Fruit fly (Drosophila melanogaster) whole organism, embryonic: Measurements from ENCODE around the gene CycE.

Experiments used
- CG10543 ChIP-seq: fragments of 200-800 bp; sonication (Bioruptor generic); optimal IDR thresholded peaks from 3 replicates; lab custom pipeline; 2017; ENCODE audit warnings: missing biosample characterization, mild to moderate bottlenecking, missing genetic modification characterization, moderate library complexity
- CG12104 ChIP-seq: fragments of 200-800 bp; sonication (Bioruptor generic); optimal IDR thresholded peaks from 3 replicates; lab custom pipeline; 2016; ENCODE audit warnings: missing biosample characterization, missing genetic modification characterization
- CG13287 ChIP-seq: fragments of 200-800 bp; sonication (Bioruptor generic); IDR thresholded peaks from 2 replicates; pipeline ENCODE4 v1.3.6; 2022; ENCODE audit warnings: missing biosample characterization, missing genetic modification characterization; ENCODE audit not compliant: partially characterized antibody
- CG13424 ChIP-seq: fragments of 200-800 bp; sonication (Bioruptor generic); optimal IDR thresholded peaks from 2 replicates; lab custom pipeline; 2019; ENCODE audit warnings: missing biosample characterization, mild to moderate bottlenecking, missing genetic modification characterization, moderate library complexity
- CG16813 ChIP-seq: fragments of 200-800 bp; sonication (Bioruptor generic); IDR thresholded peaks from 3 replicates; pipeline ENCODE4 v1.3.6; 2022; ENCODE audit warnings: missing biosample characterization, missing genetic modification characterization; ENCODE audit not compliant: partially characterized antibody
- CG2129 ChIP-seq: fragments of 200-800 bp; sonication (Bioruptor generic); IDR thresholded peaks from 2 replicates; pipeline ENCODE4 v1.3.6; 2022; ENCODE audit warnings: missing biosample characterization, missing genetic modification characterization; ENCODE audit not compliant: partially characterized antibody
- CG30431 ChIP-seq: fragments of 200-800 bp; sonication (Bioruptor generic); optimal IDR thresholded peaks from 2 replicates; lab custom pipeline; 2017; ENCODE audit warnings: missing biosample characterization, missing genetic modification characterization
- CG3163 ChIP-seq: fragments of 200-800 bp; sonication (Bioruptor generic); optimal IDR thresholded peaks from 3 replicates; lab custom pipeline; 2016; ENCODE audit warnings: missing biosample characterization, missing genetic modification characterization
- CG33557 ChIP-seq: fragments of 200-800 bp; sonication (Bioruptor generic); optimal IDR thresholded peaks from 2 replicates; lab custom pipeline; 2019; ENCODE audit warnings: missing biosample characterization, mild to moderate bottlenecking, missing genetic modification characterization, moderate library complexity
- CG34224 ChIP-seq: fragments of 200-800 bp; sonication (Bioruptor generic); IDR thresholded peaks from 3 replicates; pipeline ENCODE4 v1.3.6; 2022; ENCODE audit warnings: missing biosample characterization, missing genetic modification characterization; ENCODE audit not compliant: partially characterized antibody
- CG3726 ChIP-seq: fragments of 200-800 bp; sonication (Bioruptor generic); IDR thresholded peaks from 3 replicates; pipeline ENCODE4, ENCODE4 v1.3.6; 2022; ENCODE audit warnings: missing biosample characterization, missing genetic modification characterization
- CG4424 ChIP-seq: fragments of 200-800 bp; sonication (Bioruptor generic); optimal IDR thresholded peaks from 3 replicates; lab custom pipeline; 2016; ENCODE audit warnings: missing biosample characterization, missing genetic modification characterization
- CG7963 ChIP-seq: fragments of 200-800 bp; sonication (Bioruptor generic); IDR thresholded peaks from 3 replicates; pipeline ENCODE4 v1.3.6; 2022; ENCODE audit warnings: missing biosample characterization, missing genetic modification characterization; ENCODE audit not compliant: partially characterized antibody
- Dll ChIP-seq: fragments of 200-800 bp; sonication (Bioruptor generic); IDR thresholded peaks from 4 replicates; pipeline ENCODE4 v1.3.6; 2022; ENCODE audit warnings: missing biosample characterization, missing genetic modification characterization; ENCODE audit not compliant: partially characterized antibody
- Doc3 ChIP-seq: fragments of 200-800 bp; sonication (Bioruptor generic); IDR thresholded peaks from 3 replicates; pipeline ENCODE4 v1.3.6; 2022; ENCODE audit warnings: missing biosample characterization, missing genetic modification characterization; ENCODE audit not compliant: partially characterized antibody
- Dref ChIP-seq: fragments of 200-800 bp; sonication (Bioruptor generic); IDR thresholded peaks from 2 replicates; pipeline ENCODE4 v1.3.6; 2022; ENCODE audit warnings: missing biosample characterization, missing genetic modification characterization
- Hmr ChIP-seq: fragments of 200-800 bp; sonication (Bioruptor generic); optimal IDR thresholded peaks from 3 replicates; lab custom pipeline; 2017; ENCODE audit warnings: mild to moderate bottlenecking, missing biosample characterization, missing genetic modification reagents, missing genetic modification characterization
- MESR4 ChIP-seq: fragments of 200-800 bp; sonication (Bioruptor generic); optimal IDR thresholded peaks from 2 replicates; lab custom pipeline; 2018; ENCODE audit warnings: missing biosample characterization, mild to moderate bottlenecking, missing genetic modification characterization, moderate library complexity
- Med ChIP-seq: fragments of 200-800 bp; sonication (Bioruptor generic); peaks from one replicate; lab custom pipeline; 2016; ENCODE audit warnings: missing biosample characterization, missing genetic modification characterization, mild to moderate bottlenecking, inconsistent platforms, moderate library complexity
- NC2α ChIP-seq: fragments of 200-800 bp; sonication (Bioruptor generic); optimal IDR thresholded peaks from 2 replicates; lab custom pipeline; 2016; ENCODE audit warnings: missing biosample characterization, missing genetic modification characterization
- NFAT ChIP-seq: fragments of 200-800 bp; sonication (Bioruptor generic); IDR thresholded peaks from 2 replicates; pipeline ENCODE4 v1.3.6; 2022; ENCODE audit warnings: missing biosample characterization, missing genetic modification characterization
- Sry-δ ChIP-seq: fragments of 200-800 bp; sonication (Bioruptor generic); optimal IDR thresholded peaks from 2 replicates; lab custom pipeline; 2016; ENCODE audit warnings: missing biosample characterization, missing genetic modification characterization
- Tbp ChIP-seq: fragments of >200 bp; optimal IDR thresholded peaks from 2 replicates; lab custom pipeline; 2018; ENCODE audit warnings: missing biosample characterization, missing genetic modification characterization
- YL-1 ChIP-seq: fragments of 200-800 bp; sonication (Bioruptor generic); optimal IDR thresholded peaks from 3 replicates; lab custom pipeline; 2017; ENCODE audit warnings: missing biosample characterization, mild to moderate bottlenecking, missing genetic modification characterization
- al ChIP-seq: fragments of 200-800 bp; sonication (Bioruptor generic); IDR thresholded peaks from 2 replicates; pipeline ENCODE4 v1.3.6; 2022; ENCODE audit warnings: missing biosample characterization, missing genetic modification characterization
- bcd ChIP-seq: fragments of 200-800 bp; sonication (Bioruptor generic); optimal IDR thresholded peaks from 2 replicates; lab custom pipeline; 2017; ENCODE audit warnings: missing biosample characterization, mild to moderate bottlenecking, missing genetic modification characterization
- bsh ChIP-seq, 2 experiments: fragments of 200-800 bp; sonication (Bioruptor generic); optimal IDR thresholded peaks; 2 replicates each; lab custom pipeline; 2017 to 2018; ENCODE audit warnings: mild to moderate bottlenecking in 2 of 2, missing biosample characterization in 2 of 2, missing genetic modification characterization in 2 of 2, moderate library complexity in 1 of 2
- chm ChIP-seq: fragments of 200-800 bp; sonication (Bioruptor generic); IDR thresholded peaks from 2 replicates; pipeline ENCODE4 v1.3.6; 2022; ENCODE audit warnings: missing biosample characterization, missing genetic modification characterization
- ewg ChIP-seq: fragments of 200-800 bp; sonication (Bioruptor generic); optimal IDR thresholded peaks from 3 replicates; lab custom pipeline; 2017; ENCODE audit warnings: mild to moderate bottlenecking, missing biosample characterization, missing genetic modification reagents, missing genetic modification characterization
- gfzf ChIP-seq: fragments of 200-800 bp; sonication (Bioruptor generic); optimal IDR thresholded peaks from 2 replicates; lab custom pipeline; 2016; ENCODE audit warnings: missing biosample characterization, mild to moderate bottlenecking, missing genetic modification characterization, moderate library complexity
- gro ChIP-seq: fragments of 200-800 bp; sonication (Bioruptor generic); optimal IDR thresholded peaks from 2 replicates; lab custom pipeline; 2016; ENCODE audit warnings: missing biosample characterization, missing genetic modification characterization
- lmd ChIP-seq: fragments of 200-800 bp; sonication (Bioruptor generic); IDR thresholded peaks from 2 replicates; pipeline ENCODE4 v1.3.6; 2022; ENCODE audit warnings: missing biosample characterization, missing genetic modification characterization
- mam ChIP-seq: fragments of 200-800 bp; sonication (Bioruptor generic); optimal IDR thresholded peaks from 3 replicates; lab custom pipeline; 2016; ENCODE audit warnings: missing biosample characterization, missing genetic modification characterization
- mld ChIP-seq: fragments of 200-800 bp; sonication (Bioruptor generic); IDR thresholded peaks from 3 replicates; pipeline ENCODE4 v1.3.6; 2022; ENCODE audit warnings: missing biosample characterization, missing genetic modification characterization; ENCODE audit not compliant: partially characterized antibody
- nerfin-2 ChIP-seq: fragments of 200-800 bp; sonication (Bioruptor generic); IDR thresholded peaks from 2 replicates; pipeline ENCODE4 v1.3.6; 2022; ENCODE audit warnings: missing biosample characterization, missing genetic modification characterization; ENCODE audit not compliant: partially characterized antibody
- nmo ChIP-seq: fragments of 200-800 bp; sonication (Bioruptor generic); optimal IDR thresholded peaks from 2 replicates; lab custom pipeline; 2018; ENCODE audit warnings: missing biosample characterization, mild to moderate bottlenecking, missing genetic modification characterization, moderate library complexity
- pan ChIP-seq, 4 experiments: fragments of >200 bp in 3 of 4; fragments of 200-800 bp in 1 of 4; sonication (Bioruptor generic) in 1 of 4; optimal IDR thresholded peaks in 3 of 4; IDR thresholded peaks in 1 of 4; 2 replicates each; pipeline versions ENCODE4 v1.3.6 to Lab custom; 2017 to 2022; ENCODE audit warnings: missing biosample characterization in 2 of 4, missing genetic modification characterization in 2 of 4, mixed read lengths in 1 of 4
- prd ChIP-seq, 3 experiments: fragments of >200 bp in 2 of 3; fragments of 200-800 bp in 1 of 3; sonication (Bioruptor generic) in 1 of 3; optimal IDR thresholded peaks in 2 of 3; IDR thresholded peaks in 1 of 3; 2 replicates in 2 of 3; 3 replicates in 1 of 3; pipeline versions ENCODE4 v1.3.6 to Lab custom; 2017 to 2022; ENCODE audit warnings: missing biosample characterization in 1 of 3, missing genetic modification characterization in 1 of 3
- pzg ChIP-seq: fragments of 200-800 bp; sonication (Bioruptor generic); optimal IDR thresholded peaks from 3 replicates; lab custom pipeline; 2018; ENCODE audit warnings: missing biosample characterization, mild to moderate bottlenecking, missing genetic modification characterization, moderate library complexity
- scrt ChIP-seq: fragments of 200-800 bp; sonication (Bioruptor generic); optimal IDR thresholded peaks from 2 replicates; lab custom pipeline; 2018; ENCODE audit warnings: missing biosample characterization, mild to moderate bottlenecking, missing genetic modification characterization, moderate library complexity
- sd ChIP-seq: fragments of 200-800 bp; sonication (Bioruptor generic); optimal IDR thresholded peaks from 3 replicates; lab custom pipeline; 2018; ENCODE audit warnings: missing biosample characterization, mild to moderate bottlenecking, missing genetic modification characterization, moderate library complexity
- slbo ChIP-seq: fragments of 200-800 bp; sonication (Bioruptor generic); IDR thresholded peaks from 2 replicates; pipeline ENCODE4 v1.3.6; 2022; ENCODE audit warnings: missing biosample characterization, missing genetic modification characterization
- sob ChIP-seq: fragments of 200-800 bp; sonication (Bioruptor generic); IDR thresholded peaks from 2 replicates; pipeline ENCODE4 v1.3.6; 2022; ENCODE audit warnings: missing biosample characterization, missing genetic modification characterization
- stc ChIP-seq: fragments of 200-800 bp; sonication (Bioruptor generic); IDR thresholded peaks from 2 replicates; pipeline ENCODE4 v1.3.6; 2022; ENCODE audit warnings: missing biosample characterization, missing genetic modification characterization
- stwl ChIP-seq: fragments of 200-800 bp; sonication (Bioruptor generic); optimal IDR thresholded peaks from 3 replicates; lab custom pipeline; 2018; ENCODE audit warnings: missing biosample characterization, mild to moderate bottlenecking, missing genetic modification characterization, moderate library complexity
- tna ChIP-seq: fragments of 200-800 bp; sonication (Bioruptor generic); IDR thresholded peaks from 2 replicates; pipeline ENCODE4 v1.3.6; 2022; ENCODE audit warnings: missing biosample characterization, missing genetic modification characterization; ENCODE audit not compliant: partially characterized antibody
- vnd ChIP-seq: fragments of 200-800 bp; sonication (Bioruptor generic); IDR thresholded peaks from 3 replicates; pipeline ENCODE4 v1.3.6; 2022; ENCODE audit warnings: missing biosample characterization, missing genetic modification characterization; ENCODE audit not compliant: partially characterized antibody
- wek ChIP-seq: fragments of 200-800 bp; sonication (Bioruptor generic); optimal IDR thresholded peaks from 3 replicates; lab custom pipeline; 2018; ENCODE audit warnings: missing biosample characterization, mild to moderate bottlenecking, missing genetic modification characterization, moderate library complexity
- zen2 ChIP-seq: fragments of 200-800 bp; sonication (Bioruptor generic); IDR thresholded peaks from 3 replicates; pipeline ENCODE4 v1.3.6; 2022; ENCODE audit warnings: missing biosample characterization, missing genetic modification characterization; ENCODE audit not compliant: partially characterized antibody

CycE gene

DNA sequence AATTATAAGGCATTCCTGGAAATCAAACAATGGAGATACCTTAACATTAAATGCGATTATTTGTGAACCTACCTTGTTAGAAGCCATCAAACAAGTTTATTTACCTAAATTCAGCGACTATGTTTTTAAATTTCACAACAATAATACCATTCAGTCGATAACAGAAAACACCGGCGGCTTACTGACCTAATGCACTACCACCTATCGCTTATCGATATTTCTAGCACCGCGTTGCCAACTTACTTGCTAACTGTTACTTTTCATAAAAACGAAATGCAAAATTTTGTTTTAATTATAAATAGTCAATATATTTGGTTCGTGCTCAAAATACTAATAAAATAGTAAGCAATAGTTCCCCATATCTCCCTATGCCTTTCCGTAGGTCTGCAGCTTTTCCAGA is 23.0 kb upstream of the CycE start, which contains the start of gene Ku80 (continued):
- TF ChIP-seq CG33557, result no peak
- TF ChIP-seq mld, result peak; percentile 54; the same call in 1 of the 3 replicates
- TF ChIP-seq CG34224 (GFP tag; lab: Robert Waterston, UW), result peak; percentile 65; the same call in 1 of the 3 replicates
- no peak for TF ChIP-seq gro (GFP tag; lab: Kevin White, UChicago)
- peak; percentile 65 for TF ChIP-seq pzg
- no peak for TF ChIP-seq stc
- no peak for TF ChIP-seq CG13424 (tag; lab: Kevin White, UChicago)
- peak; percentile 67 for TF ChIP-seq Sry-δ (GFP tag; lab: Kevin White, UChicago)
- peak; percentile 83 for TF ChIP-seq nerfin-2 (GFP tag; lab: Robert Waterston, UW)
- no peak for TF ChIP-seq mam (GFP tag; lab: Kevin White, UChicago)
- no peak for TF ChIP-seq MESR4 (GFP tag; lab: Kevin White, UChicago)
- TF ChIP-seq Hmr, result no peak
- TF ChIP-seq lmd, result no peak
- no peak for TF ChIP-seq nmo (GFP tag; lab: Kevin White, UChicago)
- TF ChIP-seq Dref (GFP tag; lab: Robert Waterston, UW), result peak; percentile 90
- peak; percentile 79 for TF ChIP-seq CG13287 (GFP tag; lab: Robert Waterston, UW)
- TF ChIP-seq CG3163 (GFP tag; lab: Kevin White, UChicago), result no peak
- TF ChIP-seq pan (optimal IDR thresholded peaks at IDR 0.05; lab: Kevin White, UChicago), result no peak
- no peak for TF ChIP-seq pan (GFP tag; optimal IDR thresholded peaks at IDR 0.05 in 1 of 2, IDR thresholded peaks at IDR 0.05 in 1 of 2)
- TF ChIP-seq ewg (GFP tag; lab: Kevin White, UChicago), result no peak
- peak; percentile 71; the same call in 3 of the 4 replicates for TF ChIP-seq Dll (GFP tag; lab: Robert Waterston, UW)
- TF ChIP-seq NC2α (GFP tag; lab: Kevin White, UChicago), result no peak
- TF ChIP-seq bcd (GFP tag; lab: Kevin White, UChicago), result no peak
- TF ChIP-seq CG10543 (GFP tag; lab: Kevin White, UChicago), result no peak
- TF ChIP-seq slbo, result no peak
- no peak for TF ChIP-seq prd (optimal IDR thresholded peaks at IDR 0.05; lab: Kevin White, UChicago)
- TF ChIP-seq prd (GFP tag; IDR thresholded peaks at IDR 0.05; lab: Robert Waterston, UW), result no peak
- no peak for TF ChIP-seq sd (tag; lab: Kevin White, UChicago)
- TF ChIP-seq CG30431 (GFP tag; lab: Kevin White, UChicago), result no peak
- no peak for TF ChIP-seq Med (GFP tag; lab: Kevin White, UChicago)
- peak; percentile 47; the same call in 1 of the 3 replicates for TF ChIP-seq Doc3
- no peak for TF ChIP-seq CG4424 (GFP tag; lab: Kevin White, UChicago)
- TF ChIP-seq Tbp (GFP tag; lab: Kevin White, UChicago), result no peak
- no peak for TF ChIP-seq NFAT (GFP tag; lab: Robert Waterston, UW)
- TF ChIP-seq CG12104 (GFP tag; lab: Kevin White, UChicago), result no peak
- TF ChIP-seq sob, result no peak
- TF ChIP-seq bsh (GFP tag; optimal IDR thresholded peaks at IDR 0.05; lab: Kevin White, UChicago), result no peak
- peak; percentile 70 for TF ChIP-seq CG16813
- TF ChIP-seq, all 482 proteins: peak for 51

DNA sequence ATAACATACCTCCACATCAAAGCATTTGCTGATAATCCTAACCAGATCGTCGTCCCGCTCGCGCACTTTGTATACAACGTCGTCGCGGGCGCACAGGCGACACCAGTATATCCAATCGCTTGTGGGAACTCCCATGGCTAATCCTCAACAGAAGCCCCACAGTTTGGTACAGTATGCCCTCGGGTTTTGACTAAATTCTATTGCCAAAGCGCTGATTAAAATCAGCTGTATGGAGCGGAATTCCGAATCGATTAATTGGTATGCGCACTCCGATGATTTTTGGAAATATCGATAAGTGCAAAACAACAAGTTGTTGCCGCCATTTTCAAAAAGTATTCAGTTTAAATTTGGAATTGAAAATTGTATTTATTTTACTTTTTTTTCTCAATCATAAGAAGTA is 20.1 kb upstream of the CycE start, which contains the start of gene wek:
Gene wek (minus strand): TSS at position 253 of the 400 bp plus-strand sequence.
- TF ChIP-seq CG3726 (GFP tag; lab: Robert Waterston, UW), result no peak
- peak; percentile 74 for TF ChIP-seq tna (GFP tag; lab: Robert Waterston, UW)
- TF ChIP-seq chm (GFP tag; lab: Robert Waterston, UW), result no peak
- peak; percentile 24; the same call in 1 of the 2 replicates for TF ChIP-seq CG2129 (GFP tag; lab: Robert Waterston, UW)
- peak; percentile 89 for TF ChIP-seq scrt (GFP tag; lab: Kevin White, UChicago)
- peak; percentile 60; the same call in 2 of the 3 replicates for TF ChIP-seq vnd (GFP tag; lab: Robert Waterston, UW)
- peak; percentile 85 for TF ChIP-seq CG7963 (GFP tag; lab: Robert Waterston, UW)
- TF ChIP-seq stwl, result peak; percentile 61
- TF ChIP-seq Med (GFP tag; lab: Kevin White, UChicago), result peak; percentile 25
- peak; percentile 65 for TF ChIP-seq MESR4 (GFP tag; lab: Kevin White, UChicago)
- TF ChIP-seq YL-1 (GFP tag; lab: Kevin White, UChicago), result peak; percentile 20
- TF ChIP-seq zen2 (GFP tag; lab: Robert Waterston, UW), result peak; percentile 79
- TF ChIP-seq gfzf (GFP tag; lab: Kevin White, UChicago), result peak; percentile 2
- TF ChIP-seq al, result no peak
- TF ChIP-seq wek (GFP tag; lab: Kevin White, UChicago), result no peak
